Fruit fly (Drosophila melanogaster): Measurements from ENCODE around the gene CG42717.
A peak's percentile ranks its signal among the peaks of the same experiment; 100 is the strongest.

Gene CG42717

DNA sequence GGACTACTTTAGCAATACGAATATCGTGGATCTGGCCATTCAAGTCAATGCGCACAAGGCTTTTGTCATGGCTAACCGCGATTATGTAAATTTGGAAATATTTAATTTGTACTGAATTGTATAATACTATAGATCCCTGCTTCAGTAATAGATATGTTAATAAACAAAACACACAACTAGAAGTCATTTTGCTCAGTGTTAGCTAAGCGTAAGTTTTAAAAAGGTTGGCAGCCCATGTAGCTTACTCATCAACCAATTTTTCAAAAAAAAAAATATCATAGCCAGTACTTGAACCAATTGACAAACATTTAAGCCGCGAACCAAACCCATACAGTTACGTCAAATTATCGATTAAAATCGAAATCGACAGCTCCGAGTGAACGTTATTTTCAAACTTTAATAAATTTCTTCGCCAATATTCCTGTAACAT is 4.1 kb upstream of the CG42717 start (continued):
- TF ChIP-seq CG1647 (GFP tag; optimal IDR thresholded peaks at IDR 0.05) (peak; percentile 81), run (tag; optimal IDR thresholded peaks at IDR 0.05) (peak; percentile 67), ci (GFP tag; IDR thresholded peaks at IDR 0.05) (peak; percentile 90), Sry-δ (GFP tag; optimal IDR thresholded peaks at IDR 0.05) (peak; percentile 77), bab2 (GFP tag; optimal IDR thresholded peaks at IDR 0.05) (peak; percentile 75), dpn (GFP tag; optimal IDR thresholded peaks at IDR 0.05) (peak; percentile 77 to 83), usp (GFP tag; optimal IDR thresholded peaks at IDR 0.05) (no peak), Sin3A (optimal IDR thresholded peaks at IDR 0.05) (no peak), MTF-1 (GFP tag; optimal IDR thresholded peaks at IDR 0.05; ENCODE audit: borderline replicate concordance) (no peak), CG9727 (GFP tag; optimal IDR thresholded peaks at IDR 0.05) (peak; percentile 66), CG18599 (GFP tag; optimal IDR thresholded peaks at IDR 0.05) (peak; percentile 86), mld (GFP tag; IDR thresholded peaks at IDR 0.05; ENCODE audit: partially characterized antibody) (no peak), exex (tag; optimal IDR thresholded peaks at IDR 0.05) (no peak), Nf-YA (GFP tag; IDR thresholded peaks at IDR 0.05) (0 out of 2 replicates have a peak, but pooled peaks have one; percentile 15), CG33213 (GFP tag; optimal IDR thresholded peaks at IDR 0.05) (peak; percentile 84), gcm2 (GFP tag; optimal IDR thresholded peaks at IDR 0.05) (peak; percentile 46), CG16779 (GFP tag; IDR thresholded peaks at IDR 0.05) (0 out of 2 replicates have a peak, but pooled peaks have one; percentile 80), stwl (tag; optimal IDR thresholded peaks at IDR 0.05) (peak; percentile 86), Hsf (GFP tag; optimal IDR thresholded peaks at IDR 0.05) (peak; percentile 79), CG10274 (GFP tag; optimal IDR thresholded peaks at IDR 0.05) (peak; percentile 50), lmd (GFP tag; IDR thresholded peaks at IDR 0.05) (peak; percentile 80), HHEX (GFP tag; optimal IDR thresholded peaks at IDR 0.05) (peak; percentile 75), CG6765 (GFP tag; optimal IDR thresholded peaks at IDR 0.05) (peak; percentile 74), CG7372 (GFP tag; IDR thresholded peaks at IDR 0.05) (peak; percentile 73), CG7786 (GFP tag; optimal IDR thresholded peaks at IDR 0.05) (peak; percentile 61), Aef1 (GFP tag; IDR thresholded peaks at IDR 0.05) (peak; percentile 66; the same call in 2 of the 3 replicates), knrl (GFP tag; IDR thresholded peaks at IDR 0.05; ENCODE audit: partially characterized antibody) (peak; percentile 68), unc-4 (GFP tag; IDR thresholded peaks at IDR 0.05; ENCODE audit: partially characterized antibody) (peak; percentile 61), Hand (GFP tag; optimal IDR thresholded peaks at IDR 0.05) (peak; percentile 77), tll (GFP tag; optimal IDR thresholded peaks at IDR 0.05) (peak in 1 of 2 experiments; percentile 19), CG7963 (GFP tag; IDR thresholded peaks at IDR 0.05; ENCODE audit: partially characterized antibody) (peak; percentile 49; the same call in 2 of the 3 replicates), Blimp-1 (GFP tag; optimal IDR thresholded peaks at IDR 0.05) (peak; percentile 70), odd (GFP tag; optimal IDR thresholded peaks at IDR 0.05) (peak; percentile 65), ro (GFP tag; IDR thresholded peaks at IDR 0.05) (no peak), gce (GFP tag; IDR thresholded peaks at IDR 0.05) (peak; percentile 74; the same call in 2 of the 3 replicates), ssp (GFP tag; IDR thresholded peaks at IDR 0.05) (peak; percentile 65; the same call in 1 of the 2 replicates), CG9932 (GFP tag; IDR thresholded peaks at IDR 0.05) (peak; percentile 85), wdn (GFP tag; IDR thresholded peaks at IDR 0.05) (peak; percentile 66; the same call in 1 of the 2 replicates), Jarid2 (GFP tag; optimal IDR thresholded peaks at IDR 0.05) (peak; percentile 52), CG1832 (GFP tag; optimal IDR thresholded peaks at IDR 0.05) (no peak), Ssrp (tag; optimal IDR thresholded peaks at IDR 0.05) (peak; percentile 52), fd3F (GFP tag; optimal IDR thresholded peaks at IDR 0.05) (peak; percentile 47), lilli (GFP tag; optimal IDR thresholded peaks at IDR 0.05) (peak; percentile 87), Sox102F (GFP tag; optimal IDR thresholded peaks at IDR 0.05) (peak; percentile 67), Stat92E (GFP tag; optimal IDR thresholded peaks at IDR 0.05) (peak in 1 of 3 experiments; percentile 17), rib (GFP tag; IDR thresholded peaks at IDR 0.05) (peak; percentile 29), ATbp (GFP tag; optimal IDR thresholded peaks at IDR 0.05) (peak; percentile 63), CG4328 (GFP tag; optimal IDR thresholded peaks at IDR 0.05) (no peak), slou (GFP tag; optimal IDR thresholded peaks at IDR 0.05) (peak; percentile 67)

All from whole organism, embryonic.